Worm (Caenorhabditis elegans): ENCODE measurements around the gene Y43F8B.10.

The Y43F8B.10 gene

DNA sequence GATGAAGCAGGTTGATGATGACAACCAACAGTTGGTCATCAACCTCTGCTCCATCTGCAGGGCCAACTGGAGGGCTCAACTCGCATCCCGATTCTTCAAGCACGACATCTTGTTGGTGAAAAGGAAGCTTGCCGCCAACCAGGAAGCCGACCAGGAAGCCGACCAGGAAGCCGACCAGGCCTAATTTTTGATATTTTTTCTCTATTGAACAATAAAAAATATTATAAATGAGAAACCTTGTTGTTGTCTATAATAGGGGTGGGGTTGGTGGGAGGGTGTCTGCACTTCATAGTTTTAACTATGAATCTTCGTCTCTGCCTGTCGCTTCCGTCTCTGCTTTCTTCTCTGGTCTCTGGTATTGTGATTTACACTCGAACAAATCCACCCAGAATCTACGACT lies 11.4 kb downstream of the Y43F8B.10 start, which contains the start of gene Y43F8B.18:
TSS of gene Y43F8B.18 (plus strand) at position 301 of the 400 bp plus-strand sequence.
- TF ChIP-seq bed-1 (GFP tag; IDR thresholded peaks at IDR 0.05) (no peak), sea-2 (GFP tag; IDR thresholded peaks at IDR 0.05) (no peak), dpff-1 (tag; optimal IDR thresholded peaks at IDR 0.05) (no peak), let-607 (tag; optimal IDR thresholded peaks at IDR 0.05) (no peak), Y79H2A.3 (GFP tag; conservative IDR thresholded peaks at IDR 0.05) (no peak), Y53F4B.3 (GFP tag; IDR thresholded peaks at IDR 0.05) (no peak), F22D6.2 (tag; optimal IDR thresholded peaks at IDR 0.05) (no peak), Y67H2A.10 (GFP tag; conservative IDR thresholded peaks at IDR 0.05) (no peak), B0019.2 (GFP tag; conservative IDR thresholded peaks at IDR 0.05) (no peak), die-1 (tag; optimal IDR thresholded peaks at IDR 0.05) (no peak), hmg-1.2 (GFP tag; IDR thresholded peaks at IDR 0.05) (no peak), atf-7 (tag; optimal IDR thresholded peaks at IDR 0.05) (no peak), pha-4 (tag; optimal IDR thresholded peaks at IDR 0.05) (no peak), lin-26 (GFP tag; IDR thresholded peaks at IDR 0.05) (no peak), F10E7.11 (tag; optimal IDR thresholded peaks at IDR 0.05) (no peak), dox-1 (GFP tag; IDR thresholded peaks at IDR 0.05) (no peak), nfyb-1 (GFP tag; IDR thresholded peaks at IDR 0.05) (no peak), nhr-120 (GFP tag; IDR thresholded peaks at IDR 0.05) (no peak), nhr-90 (tag; optimal IDR thresholded peaks at IDR 0.05) (no peak), ZK185.1 (tag; optimal IDR thresholded peaks at IDR 0.05; ENCODE audit: poor library complexity, severe bottlenecking) (no peak)

DNA sequence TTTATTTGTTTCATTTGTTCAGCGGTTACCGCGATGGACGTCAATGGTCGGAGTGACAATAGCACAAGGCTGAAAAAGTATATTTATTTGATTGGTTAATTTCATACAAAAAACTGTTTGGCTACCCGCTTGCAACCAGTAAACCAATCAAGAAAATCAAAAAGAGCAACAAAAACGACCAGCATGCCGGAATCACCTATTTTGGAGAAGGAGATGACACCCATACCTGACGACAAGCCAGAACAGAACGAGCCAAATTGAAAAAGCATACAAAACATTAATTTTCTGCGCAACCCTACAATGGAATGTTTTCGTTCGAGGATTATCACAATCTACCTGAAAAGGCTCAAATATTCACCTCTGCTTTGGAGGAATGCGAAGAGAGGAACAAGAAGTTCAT lies 16.2 kb downstream of the Y43F8B.10 start, which contains the start of gene Y43F8B.7:
TSS of gene Y43F8B.7 (plus strand) at position 301 of the 400 bp plus-strand sequence.
- TF ChIP-seq lag-1 (GFP tag; IDR thresholded peaks at IDR 0.05) (no peak), somi-1 (GFP tag; optimal IDR thresholded peaks at IDR 0.05) (no peak), ccch-3 (GFP tag; optimal IDR thresholded peaks at IDR 0.05) (no peak), mcd-1 (GFP tag; IDR thresholded peaks at IDR 0.05) (no peak), snpc-1.3 (tag; optimal IDR thresholded peaks at IDR 0.05; ENCODE audit: insufficient read depth) (no peak), pbrm-1 (GFP tag; IDR thresholded peaks at IDR 0.05) (no peak), Y53G8AR.9 (GFP tag; conservative IDR thresholded peaks at IDR 0.05) (no peak), nhr-90 (tag; optimal IDR thresholded peaks at IDR 0.05) (no peak), cebp-1 (GFP tag; IDR thresholded peaks at IDR 0.05) (no peak), cebp-1 (tag; optimal IDR thresholded peaks at IDR 0.05) (no peak), ceh-27 (GFP tag; optimal IDR thresholded peaks at IDR 0.05) (no peak), attf-6 (GFP tag; IDR thresholded peaks at IDR 0.05) (no peak), hrde-1 (tag; optimal IDR thresholded peaks at IDR 0.05; ENCODE audit: borderline replicate concordance) (no peak), F23B12.7 (tag; optimal IDR thresholded peaks at IDR 0.05; ENCODE audit: insufficient read depth) (no peak), unc-62 (GFP tag; optimal IDR thresholded peaks at IDR 0.05) (no peak)

DNA sequence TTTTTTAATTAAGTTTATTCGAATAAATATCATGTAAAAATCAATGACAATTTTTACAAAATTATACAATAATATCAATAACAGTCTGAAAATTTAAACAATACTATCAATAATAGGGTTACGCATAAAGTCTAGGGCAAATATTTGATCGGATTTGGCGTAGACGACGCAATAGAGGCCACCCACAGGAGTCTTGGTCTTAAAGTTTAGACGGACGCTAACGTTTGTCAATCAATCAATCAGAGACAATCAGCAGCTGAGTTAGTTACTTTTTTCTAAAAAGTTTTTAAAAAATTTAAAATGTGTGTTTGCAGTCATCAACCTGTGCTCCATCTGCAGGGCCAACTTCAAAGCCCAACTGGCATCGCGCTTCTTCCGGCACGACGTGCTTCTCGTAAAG lies 17.0 kb downstream of the Y43F8B.10 start, which contains the start of gene Y43F8B.29:
TSS of gene Y43F8B.29 (plus strand) at position 301 of the 400 bp plus-strand sequence.
- no peak for TF ChIP-seq ceh-27 (GFP tag; optimal IDR thresholded peaks at IDR 0.05)
- no peak for TF ChIP-seq lin-35 (GFP tag; optimal IDR thresholded peaks at IDR 0.05)
- TF ChIP-seq ztf-28 (GFP tag; IDR thresholded peaks at IDR 0.05): no peak
- TF ChIP-seq B0261.1 (tag; optimal IDR thresholded peaks at IDR 0.05): no peak
- no peak for TF ChIP-seq efl-1 (GFP tag; optimal IDR thresholded peaks at IDR 0.05)
- TF ChIP-seq let-607 (tag; optimal IDR thresholded peaks at IDR 0.05): no peak
- no peak for TF ChIP-seq unc-62 (GFP tag; optimal IDR thresholded peaks at IDR 0.05)
- TF ChIP-seq lag-1 (GFP tag; IDR thresholded peaks at IDR 0.05): no peak
- TF ChIP-seq fkh-3 (tag; optimal IDR thresholded peaks at IDR 0.05): no peak
- no peak for TF ChIP-seq ama-1 (optimal IDR thresholded peaks at IDR 0.05)
- no peak for TF ChIP-seq ama-1 (GFP tag; optimal IDR thresholded peaks at IDR 0.05)
